Fruit fly (Drosophila melanogaster) whole organism, embryonic: ENCODE data around the gene Caf1-55.

Source experiments
- ATbp ChIP-seq: fragments of 200-800 bp; sonication (Bioruptor generic); optimal IDR thresholded peaks from 2 replicates; lab custom pipeline; 2017; ENCODE audit warnings: missing biosample characterization, mild to moderate bottlenecking, missing genetic modification characterization, missing genetic modification reagents
- CG10209 ChIP-seq: fragments of 200-800 bp; sonication (Bioruptor generic); optimal IDR thresholded peaks from 3 replicates; lab custom pipeline; 2017; ENCODE audit warnings: missing biosample characterization, mild to moderate bottlenecking, missing genetic modification characterization, missing genetic modification reagents
- CG1024 ChIP-seq: fragments of 200-800 bp; sonication (Bioruptor generic); IDR thresholded peaks from 2 replicates; pipeline ENCODE4 v1.3.6; 2022; ENCODE audit warnings: missing biosample characterization, missing genetic modification characterization
- CG10267 ChIP-seq: fragments of 200-800 bp; sonication (Bioruptor generic); optimal IDR thresholded peaks from 2 replicates; lab custom pipeline; 2018; ENCODE audit warnings: missing biosample characterization, mild to moderate bottlenecking, missing genetic modification characterization, moderate library complexity
- CG14667 ChIP-seq: fragments of 200-800 bp; sonication (Bioruptor generic); IDR thresholded peaks from 2 replicates; pipeline ENCODE4 v1.3.6; 2022; ENCODE audit warnings: missing biosample characterization, missing genetic modification characterization
- CG15269 ChIP-seq: fragments of 200-800 bp; sonication (Bioruptor generic); optimal IDR thresholded peaks from 2 replicates; lab custom pipeline; 2018; ENCODE audit warnings: missing biosample characterization, mild to moderate bottlenecking, missing genetic modification characterization, moderate library complexity
- CG15601 ChIP-seq: fragments of 200-800 bp; sonication (Bioruptor generic); optimal IDR thresholded peaks from 3 replicates; lab custom pipeline; 2019; ENCODE audit warnings: missing biosample characterization, mild to moderate bottlenecking, missing genetic modification characterization, moderate library complexity
- CG16779 ChIP-seq: fragments of 200-800 bp; sonication (Bioruptor generic); IDR thresholded peaks from 2 replicates; pipeline ENCODE4 v1.3.6; 2022; ENCODE audit warnings: missing biosample characterization, missing genetic modification characterization
- CG16815 ChIP-seq: fragments of 200-800 bp; sonication (Bioruptor generic); optimal IDR thresholded peaks from 3 replicates; lab custom pipeline; 2017; ENCODE audit warnings: missing biosample characterization, mild to moderate bottlenecking, missing genetic modification characterization
- CG16863 ChIP-seq: fragments of 200-800 bp; sonication (Bioruptor generic); optimal IDR thresholded peaks from 3 replicates; lab custom pipeline; 2016; ENCODE audit warnings: missing biosample characterization, missing genetic modification characterization
- CG17912 ChIP-seq: fragments of 200-800 bp; sonication (Bioruptor generic); optimal IDR thresholded peaks from 2 replicates; lab custom pipeline; 2018; ENCODE audit warnings: missing biosample characterization, mild to moderate bottlenecking, missing genetic modification characterization
- CG18476 ChIP-seq: fragments of 200-800 bp; sonication (Bioruptor generic); optimal IDR thresholded peaks from 2 replicates; lab custom pipeline; 2016; ENCODE audit warnings: missing biosample characterization, mild to moderate bottlenecking, missing genetic modification characterization
- CG18619 ChIP-seq: fragments of 200-800 bp; sonication (Bioruptor generic); optimal IDR thresholded peaks from 3 replicates; lab custom pipeline; 2017; ENCODE audit warnings: missing biosample characterization, mild to moderate bottlenecking, missing genetic modification characterization
- CG2875 ChIP-seq: fragments of 200-800 bp; sonication (Bioruptor generic); optimal IDR thresholded peaks from 2 replicates; lab custom pipeline; 2017; ENCODE audit warnings: missing biosample characterization, mild to moderate bottlenecking, missing genetic modification characterization, missing genetic modification reagents
- CG32532 ChIP-seq: fragments of 200-800 bp; sonication (Bioruptor generic); IDR thresholded peaks from 2 replicates; pipeline ENCODE4 v1.3.6; 2022; ENCODE audit warnings: missing biosample characterization, missing genetic modification characterization
- CG3995 ChIP-seq: fragments of 200-800 bp; sonication (Bioruptor generic); optimal IDR thresholded peaks from 3 replicates; lab custom pipeline; 2016; ENCODE audit warnings: missing biosample characterization, missing genetic modification characterization
- CG9727 ChIP-seq: fragments of 200-800 bp; sonication (Bioruptor generic); optimal IDR thresholded peaks from 3 replicates; lab custom pipeline; 2017; ENCODE audit warnings: missing biosample characterization, mild to moderate bottlenecking, missing genetic modification characterization
- CG9817 ChIP-seq: fragments of 200-800 bp; sonication (Bioruptor generic); optimal IDR thresholded peaks from 2 replicates; lab custom pipeline; 2018; ENCODE audit warnings: missing biosample characterization, mild to moderate bottlenecking, missing genetic modification characterization, moderate library complexity
- CrebB ChIP-seq: fragments of 200-800 bp; sonication (Bioruptor generic); optimal IDR thresholded peaks from 3 replicates; lab custom pipeline; 2018; ENCODE audit warnings: missing biosample characterization, mild to moderate bottlenecking, missing genetic modification characterization
- D19A ChIP-seq: fragments of 200-800 bp; optimal IDR thresholded peaks from 3 replicates; lab custom pipeline; 2019; ENCODE audit warnings: missing biosample characterization, mild to moderate bottlenecking, missing genetic modification characterization, moderate library complexity
- Dip3 ChIP-seq: fragments of 200-800 bp; sonication (Bioruptor generic); optimal IDR thresholded peaks from 3 replicates; lab custom pipeline; 2016; ENCODE audit warnings: missing biosample characterization, missing genetic modification characterization
- Dll ChIP-seq: fragments of 200-800 bp; sonication (Bioruptor generic); IDR thresholded peaks from 4 replicates; pipeline ENCODE4 v1.3.6; 2022; ENCODE audit warnings: missing biosample characterization, missing genetic modification characterization; ENCODE audit not compliant: partially characterized antibody
- Hmr ChIP-seq: fragments of 200-800 bp; sonication (Bioruptor generic); optimal IDR thresholded peaks from 3 replicates; lab custom pipeline; 2017; ENCODE audit warnings: mild to moderate bottlenecking, missing biosample characterization, missing genetic modification reagents, missing genetic modification characterization
- Hmx ChIP-seq: fragments of 200-800 bp; sonication (Bioruptor generic); optimal IDR thresholded peaks from 2 replicates; lab custom pipeline; 2016; ENCODE audit warnings: missing biosample characterization, missing genetic modification characterization
- Hr78 ChIP-seq, 2 experiments: fragments of 200-800 bp in 1 of 2; fragments of >200 bp in 1 of 2; sonication (Bioruptor generic) in 1 of 2; optimal IDR thresholded peaks; 2 replicates each; lab custom pipeline; 2017 to 2019; ENCODE audit warnings: missing biosample characterization in 2 of 2, missing genetic modification characterization in 2 of 2, mild to moderate bottlenecking in 1 of 2, moderate library complexity in 1 of 2
- Med ChIP-seq: fragments of 200-800 bp; sonication (Bioruptor generic); peaks from one replicate; lab custom pipeline; 2016; ENCODE audit warnings: missing biosample characterization, missing genetic modification characterization, mild to moderate bottlenecking, inconsistent platforms, moderate library complexity
- NFAT ChIP-seq: fragments of 200-800 bp; sonication (Bioruptor generic); IDR thresholded peaks from 2 replicates; pipeline ENCODE4 v1.3.6; 2022; ENCODE audit warnings: missing biosample characterization, missing genetic modification characterization
- PHDP ChIP-seq: fragments of 200-800 bp; sonication (Bioruptor generic); optimal IDR thresholded peaks from 3 replicates; lab custom pipeline; 2018; ENCODE audit warnings: missing biosample characterization, mild to moderate bottlenecking, missing genetic modification characterization, moderate library complexity
- Pdp1 ChIP-seq, 2 experiments: fragments of 200-800 bp; sonication (Bioruptor generic); optimal IDR thresholded peaks; 3 replicates each; lab custom pipeline; 2016; ENCODE audit warnings: missing biosample characterization in 2 of 2, missing genetic modification characterization in 2 of 2, mild to moderate bottlenecking in 1 of 2, moderate library complexity in 1 of 2
- Poxn ChIP-seq: fragments of 200-800 bp; sonication (Bioruptor generic); IDR thresholded peaks from 2 replicates; pipeline ENCODE4 v1.3.6; 2022; ENCODE audit warnings: missing biosample characterization, missing genetic modification characterization
- Ravus ChIP-seq: fragments of 200-800 bp; sonication (Bioruptor generic); IDR thresholded peaks from 2 replicates; pipeline ENCODE4 v1.3.6; 2022; ENCODE audit warnings: missing biosample characterization, missing genetic modification characterization
- Scr ChIP-seq: fragments of 200-800 bp; sonication (Bioruptor generic); IDR thresholded peaks from 2 replicates; pipeline ENCODE4 v1.3.6; 2022; ENCODE audit warnings: missing biosample characterization, missing genetic modification characterization; ENCODE audit not compliant: partially characterized antibody
- bowl ChIP-seq: fragments of 200-800 bp; sonication (Bioruptor generic); IDR thresholded peaks from 2 replicates; pipeline ENCODE4 v1.3.6; 2022; ENCODE audit warnings: missing biosample characterization, missing genetic modification characterization
- ci ChIP-seq: fragments of 200-800 bp; sonication (Bioruptor generic); IDR thresholded peaks from 3 replicates; pipeline ENCODE4 v1.3.6; 2022; ENCODE audit warnings: missing biosample characterization, missing genetic modification characterization
- croc ChIP-seq: fragments of 200-800 bp; sonication (Bioruptor generic); conservative IDR thresholded peaks from 3 replicates; pipeline ENCODE4 v1.3.6; 2022; ENCODE audit warnings: missing biosample characterization, missing genetic modification characterization
- gfzf ChIP-seq: fragments of 200-800 bp; sonication (Bioruptor generic); optimal IDR thresholded peaks from 2 replicates; lab custom pipeline; 2016; ENCODE audit warnings: missing biosample characterization, mild to moderate bottlenecking, missing genetic modification characterization, moderate library complexity
- her ChIP-seq: fragments of 200-800 bp; sonication (Bioruptor generic); optimal IDR thresholded peaks from 2 replicates; lab custom pipeline; 2016; ENCODE audit warnings: missing biosample characterization, missing genetic modification characterization
- klu ChIP-seq: fragments of 200-800 bp; sonication (Bioruptor generic); IDR thresholded peaks from 2 replicates; pipeline ENCODE4 v1.3.6; 2022; ENCODE audit warnings: missing biosample characterization, missing genetic modification characterization
- lilli ChIP-seq: fragments of 200-800 bp; sonication (Bioruptor generic); optimal IDR thresholded peaks from 3 replicates; lab custom pipeline; 2016; ENCODE audit warnings: missing biosample characterization, missing genetic modification characterization
- nerfin-1 ChIP-seq: fragments of 200-800 bp; sonication (Bioruptor generic); optimal IDR thresholded peaks from 3 replicates; lab custom pipeline; 2019; ENCODE audit warnings: missing biosample characterization, mild to moderate bottlenecking, missing genetic modification characterization, moderate library complexity
- sd ChIP-seq: fragments of 200-800 bp; sonication (Bioruptor generic); optimal IDR thresholded peaks from 3 replicates; lab custom pipeline; 2018; ENCODE audit warnings: missing biosample characterization, mild to moderate bottlenecking, missing genetic modification characterization, moderate library complexity
- sens ChIP-seq: fragments of 200-800 bp; sonication (Bioruptor generic); peaks from one replicate; lab custom pipeline; 2016; ENCODE audit warnings: missing biosample characterization, missing genetic modification characterization
- shn ChIP-seq: fragments of 200-800 bp; sonication (Bioruptor generic); optimal IDR thresholded peaks from 3 replicates; lab custom pipeline; 2016; ENCODE audit warnings: missing biosample characterization, missing genetic modification characterization
- slp2 ChIP-seq: fragments of 200-800 bp; sonication (Bioruptor generic); optimal IDR thresholded peaks from 2 replicates; lab custom pipeline; 2016; ENCODE audit warnings: missing biosample characterization, missing genetic modification characterization
- tna ChIP-seq: fragments of 200-800 bp; sonication (Bioruptor generic); IDR thresholded peaks from 2 replicates; pipeline ENCODE4 v1.3.6; 2022; ENCODE audit warnings: missing biosample characterization, missing genetic modification characterization; ENCODE audit not compliant: partially characterized antibody
- toy ChIP-seq: fragments of 200-800 bp; sonication (Bioruptor generic); IDR thresholded peaks from 2 replicates; pipeline ENCODE4 v1.3.6; 2022; ENCODE audit warnings: missing biosample characterization, missing genetic modification characterization
- unc-4 ChIP-seq: fragments of 200-800 bp; sonication (Bioruptor generic); IDR thresholded peaks from 2 replicates; pipeline ENCODE4 v1.3.6; 2022; ENCODE audit warnings: missing biosample characterization, missing genetic modification characterization; ENCODE audit not compliant: partially characterized antibody
- vvl ChIP-seq: fragments of 200-800 bp; sonication (Bioruptor generic); IDR thresholded peaks from 2 replicates; pipeline ENCODE4 v1.3.6; 2022; ENCODE audit warnings: missing biosample characterization, missing genetic modification characterization
- z ChIP-seq: fragments of 200-800 bp; sonication (Bioruptor generic); IDR thresholded peaks from 3 replicates; pipeline ENCODE4 v1.3.6; 2022; ENCODE audit warnings: missing biosample characterization, missing genetic modification characterization
- zf30C ChIP-seq: fragments of 200-800 bp; sonication (Bioruptor generic); optimal IDR thresholded peaks from 3 replicates; lab custom pipeline; 2018; ENCODE audit warnings: missing biosample characterization, mild to moderate bottlenecking, missing genetic modification characterization

Gene Caf1-55

DNA sequence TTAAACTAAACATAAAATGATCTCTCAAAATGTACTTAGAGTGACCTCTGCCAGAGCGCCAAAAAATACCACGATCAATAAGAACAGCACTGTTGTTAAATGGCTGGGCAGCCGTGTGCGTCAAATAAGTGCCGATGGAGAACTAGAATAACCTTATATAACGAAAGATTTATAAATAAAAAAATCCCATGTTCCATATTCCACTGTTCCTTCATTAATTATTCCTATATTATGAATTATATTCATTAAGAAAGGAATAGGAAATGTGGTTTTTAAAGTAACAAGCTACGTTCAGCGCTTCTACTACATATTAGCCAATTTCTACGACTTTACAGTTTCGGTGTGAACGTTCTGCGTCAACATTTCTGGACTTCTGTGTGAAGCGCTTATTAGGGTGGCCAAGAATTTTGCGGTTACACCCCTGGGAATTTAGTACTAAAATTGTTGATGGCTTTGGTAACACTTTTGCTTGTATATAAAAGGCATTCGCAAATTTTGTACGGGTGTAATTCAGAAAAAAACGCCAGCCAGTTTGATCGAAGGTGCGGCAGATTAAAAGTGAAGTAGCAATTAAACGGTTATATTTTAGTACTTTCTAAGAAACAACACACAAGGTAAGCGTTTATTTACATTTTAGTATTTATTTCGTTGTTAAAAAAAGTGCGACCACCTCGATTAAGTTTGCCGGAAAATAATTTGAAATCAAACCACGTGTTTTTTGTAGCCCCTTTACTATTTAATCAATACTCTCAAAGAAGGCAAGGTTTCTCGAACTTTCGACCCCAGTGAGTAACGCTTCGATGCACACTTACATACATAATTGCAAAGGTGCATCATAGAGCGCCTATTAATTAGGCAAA is 17.0 kb downstream of the Caf1-55 start, which contains the start of the genes tefu and Hsc70-4 (continued):
- peak; percentile 49; the same call in 2 of the 3 replicates for TF ChIP-seq croc
- TF ChIP-seq Hmr (GFP tag; lab: Kevin White, UChicago), result peak; percentile 14
- TF ChIP-seq CG9727 (GFP tag; lab: Kevin White, UChicago), result peak; percentile 74
- TF ChIP-seq nerfin-1 (tag; lab: Kevin White, UChicago), result peak; percentile 58
- TF ChIP-seq sens (GFP tag; lab: Kevin White, UChicago), result peak; percentile 86
- TF ChIP-seq slp2, result peak; percentile 62
- peak; percentile 29 for TF ChIP-seq CG16863 (GFP tag; lab: Kevin White, UChicago)
- no peak for TF ChIP-seq sd (tag; lab: Kevin White, UChicago)
- peak; percentile 73 for TF ChIP-seq CG10267 (tag; lab: Kevin White, UChicago)
- peak; percentile 77 for TF ChIP-seq CG14667 (GFP tag; lab: Robert Waterston, UW)
- TF ChIP-seq gfzf, result peak; percentile 96
- TF ChIP-seq NFAT, result peak; percentile 59
- peak; percentile 57 for TF ChIP-seq CG15601 (tag; lab: Kevin White, UChicago)
- TF ChIP-seq Med (GFP tag; lab: Kevin White, UChicago), result peak; percentile 94
- TF ChIP-seq CrebB (tag; lab: Kevin White, UChicago), result peak; percentile 23
- peak; percentile 69 for TF ChIP-seq lilli (GFP tag; lab: Kevin White, UChicago)
- peak; percentile 84 for TF ChIP-seq CG9817
- peak; percentile 80 for TF ChIP-seq CG32532 (GFP tag; lab: Robert Waterston, UW)
- peak; percentile 83 for TF ChIP-seq CG1024 (GFP tag; lab: Robert Waterston, UW)
- peak; percentile 69 for TF ChIP-seq CG10209 (GFP tag; lab: Kevin White, UChicago)
- TF ChIP-seq CG18476, result peak; percentile 33
- no peak for TF ChIP-seq toy (GFP tag; lab: Robert Waterston, UW)
- peak; percentile 81 for TF ChIP-seq klu (GFP tag; lab: Robert Waterston, UW)
- TF ChIP-seq her (GFP tag; lab: Kevin White, UChicago), result peak; percentile 28
- no peak for TF ChIP-seq D19A
- no peak; the same call in 1 of the 2 replicates for TF ChIP-seq Poxn (GFP tag; lab: Robert Waterston, UW)
- peak; percentile 81 for TF ChIP-seq CG16815
- TF ChIP-seq Dll (GFP tag; lab: Robert Waterston, UW), result no peak
- TF ChIP-seq shn (GFP tag; lab: Kevin White, UChicago), result peak; percentile 77
- TF ChIP-seq bowl (GFP tag; lab: Robert Waterston, UW), result no peak
- peak; percentile 26; the same call in 1 of the 2 replicates for TF ChIP-seq unc-4 (GFP tag; lab: Robert Waterston, UW)
- peak; percentile 43 for TF ChIP-seq Ravus (GFP tag; lab: Robert Waterston, UW)
- no peak for TF ChIP-seq CG2875 (GFP tag; lab: Kevin White, UChicago)
- no peak for TF ChIP-seq zf30C (GFP tag; lab: Kevin White, UChicago)
- peak; percentile 31 for TF ChIP-seq ATbp (GFP tag; lab: Kevin White, UChicago)
- peak; percentile 56 for TF ChIP-seq PHDP (tag; lab: Kevin White, UChicago)
- TF ChIP-seq Hmx (GFP tag; lab: Kevin White, UChicago), result no peak
- TF ChIP-seq CG15269 (tag; lab: Kevin White, UChicago), result peak; percentile 0

DNA sequence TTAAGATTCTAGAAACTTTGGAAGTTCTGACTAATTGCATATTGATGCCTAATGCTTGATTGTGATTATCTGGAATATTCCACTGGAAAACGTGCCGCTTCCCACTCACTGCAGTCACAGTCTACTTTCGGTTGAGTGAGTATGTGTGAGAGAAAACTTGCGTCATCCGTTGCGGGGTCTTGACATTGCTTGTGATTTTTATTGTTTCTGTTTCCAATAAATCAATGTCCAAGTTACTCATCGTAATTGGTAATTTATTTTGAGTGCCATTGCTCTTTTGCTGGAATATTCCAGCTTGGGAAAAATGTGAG is 17.6 kb downstream of the Caf1-55 start:
- TF ChIP-seq Med (GFP tag; lab: Kevin White, UChicago), result no peak
- TF ChIP-seq vvl (GFP tag; lab: Robert Waterston, UW), result no peak
- TF ChIP-seq tna (GFP tag; lab: Robert Waterston, UW), result no peak
- TF ChIP-seq z (GFP tag; lab: Robert Waterston, UW), result peak; percentile 59; the same call in 1 of the 3 replicates
- no peak for TF ChIP-seq CG18619 (GFP tag; lab: Kevin White, UChicago)
- TF ChIP-seq Pdp1 (GFP tag; optimal IDR thresholded peaks at IDR 0.05; lab: Kevin White, UChicago), result peak in 1 of 2 experiments; percentile 95
- no peak for TF ChIP-seq Scr (GFP tag; lab: Robert Waterston, UW)
- no peak for TF ChIP-seq ci (GFP tag; lab: Robert Waterston, UW)
- no peak for TF ChIP-seq Dip3 (GFP tag; lab: Kevin White, UChicago)
- peak; percentile 64 for TF ChIP-seq CG17912 (GFP tag; lab: Kevin White, UChicago)
- TF ChIP-seq CG3995 (GFP tag; lab: Kevin White, UChicago), result peak; percentile 46
- no peak for TF ChIP-seq CG16779 (GFP tag; lab: Robert Waterston, UW)
- TF ChIP-seq Hr78 (GFP tag; optimal IDR thresholded peaks at IDR 0.05; lab: Kevin White, UChicago), result peak in 1 of 2 experiments; percentile 45
